Fruit fly (Drosophila melanogaster) whole organism, embryonic: ENCODE measurements around the gene kairos.

Source experiments
- Asciz ChIP-seq: fragments of 200-800 bp; sonication (Bioruptor generic); optimal IDR thresholded peaks from 2 replicates; lab custom pipeline; 2017; ENCODE audit warnings: missing biosample characterization, mild to moderate bottlenecking, missing genetic modification characterization, missing genetic modification reagents
- Bdp1 ChIP-seq: fragments of 200-800 bp; sonication (Bioruptor generic); optimal IDR thresholded peaks from 3 replicates; lab custom pipeline; 2016; ENCODE audit warnings: missing biosample characterization, missing genetic modification characterization
- CG13894 ChIP-seq: fragments of 200-800 bp; sonication (Bioruptor generic); optimal IDR thresholded peaks from 3 replicates; lab custom pipeline; 2018; ENCODE audit warnings: missing biosample characterization, mild to moderate bottlenecking, missing genetic modification characterization, moderate library complexity
- CG14014 ChIP-seq: fragments of 200-800 bp; sonication (Bioruptor generic); IDR thresholded peaks from 2 replicates; pipeline ENCODE4 v1.3.6; 2022; ENCODE audit warnings: missing biosample characterization, missing genetic modification characterization
- CG15073 ChIP-seq: fragments of 200-800 bp; sonication (Bioruptor generic); optimal IDR thresholded peaks from 2 replicates; lab custom pipeline; 2016; ENCODE audit warnings: missing biosample characterization, missing genetic modification characterization
- CG17359 ChIP-seq: fragments of 200-800 bp; sonication (Bioruptor generic); optimal IDR thresholded peaks from 3 replicates; lab custom pipeline; 2018; ENCODE audit warnings: missing biosample characterization, mild to moderate bottlenecking, missing genetic modification characterization, moderate library complexity
- CG18011 ChIP-seq: fragments of 200-800 bp; sonication (Bioruptor generic); optimal IDR thresholded peaks from 2 replicates; lab custom pipeline; 2017; ENCODE audit warnings: missing biosample characterization, missing genetic modification characterization, mild to moderate bottlenecking, moderate library complexity, missing genotype
- CG1832 ChIP-seq: fragments of 200-800 bp; sonication (Bioruptor generic); optimal IDR thresholded peaks from 2 replicates; lab custom pipeline; 2017; ENCODE audit warnings: missing biosample characterization, mild to moderate bottlenecking, missing genetic modification characterization, inconsistent platforms
- CG18599 ChIP-seq: fragments of 200-800 bp; sonication (Bioruptor generic); optimal IDR thresholded peaks from 3 replicates; lab custom pipeline; 2017; ENCODE audit warnings: missing biosample characterization, missing genetic modification characterization, mild to moderate bottlenecking, moderate library complexity, missing genetic modification reagents
- CG2120 ChIP-seq: fragments of 200-800 bp; sonication (Bioruptor generic); optimal IDR thresholded peaks from 3 replicates; lab custom pipeline; 2016; ENCODE audit warnings: missing biosample characterization, missing genetic modification characterization
- CG2202 ChIP-seq: fragments of 200-800 bp; sonication (Bioruptor generic); optimal IDR thresholded peaks from 2 replicates; lab custom pipeline; 2018; ENCODE audit warnings: missing biosample characterization, mild to moderate bottlenecking, missing genetic modification characterization
- CG3065 ChIP-seq: fragments of 200-800 bp; sonication (Bioruptor generic); optimal IDR thresholded peaks from 2 replicates; lab custom pipeline; 2016; ENCODE audit warnings: missing biosample characterization, missing genetic modification characterization
- CG33213 ChIP-seq: fragments of 200-800 bp; sonication (Bioruptor generic); optimal IDR thresholded peaks from 3 replicates; lab custom pipeline; 2016; ENCODE audit warnings: missing biosample characterization, missing genetic modification characterization
- CG3726 ChIP-seq: fragments of 200-800 bp; sonication (Bioruptor generic); IDR thresholded peaks from 3 replicates; pipeline ENCODE4, ENCODE4 v1.3.6; 2022; ENCODE audit warnings: missing biosample characterization, missing genetic modification characterization
- CG4328 ChIP-seq: fragments of 200-800 bp; sonication (Bioruptor generic); optimal IDR thresholded peaks from 3 replicates; lab custom pipeline; 2017; ENCODE audit warnings: missing biosample characterization, missing genetic modification reagents, missing genetic modification characterization
- CG7357 ChIP-seq: fragments of 200-800 bp; sonication (Bioruptor generic); IDR thresholded peaks from 3 replicates; pipeline ENCODE4 v1.3.6; 2022; ENCODE audit warnings: missing biosample characterization, missing genetic modification characterization
- D ChIP-seq, 2 experiments: fragments of 200-800 bp in 1 of 2; fragments of >200 bp in 1 of 2; sonication (Bioruptor generic) in 1 of 2; optimal IDR thresholded peaks; 2 replicates in 1 of 2; 3 replicates in 1 of 2; lab custom pipeline; 2017; ENCODE audit warnings: mild to moderate bottlenecking in 1 of 2, missing biosample characterization in 1 of 2, missing genetic modification characterization in 1 of 2, missing genetic modification reagents in 1 of 2
- Deaf1 ChIP-seq: fragments of 200-800 bp; optimal IDR thresholded peaks from 3 replicates; lab custom pipeline; 2019; ENCODE audit warnings: missing biosample characterization, mild to moderate bottlenecking, missing genetic modification characterization, moderate library complexity
- Ets97D ChIP-seq: fragments of 200-800 bp; sonication (Bioruptor generic); optimal IDR thresholded peaks from 3 replicates; lab custom pipeline; 2016; ENCODE audit warnings: missing biosample characterization, missing genetic modification characterization
- Hey ChIP-seq: fragments of 200-800 bp; sonication (Bioruptor generic); optimal IDR thresholded peaks from 3 replicates; lab custom pipeline; 2018; ENCODE audit warnings: missing biosample characterization, mild to moderate bottlenecking, missing genetic modification characterization
- Mes4 ChIP-seq: fragments of 200-800 bp; sonication (Bioruptor generic); optimal IDR thresholded peaks from 2 replicates; lab custom pipeline; 2016; ENCODE audit warnings: missing biosample characterization, missing genetic modification characterization
- Myb ChIP-seq: fragments of 200-800 bp; sonication (Bioruptor generic); optimal IDR thresholded peaks from 2 replicates; lab custom pipeline; 2016; ENCODE audit warnings: missing biosample characterization, missing genetic modification characterization
- Nf-YA ChIP-seq: fragments of 200-800 bp; sonication (Bioruptor generic); IDR thresholded peaks from 2 replicates; pipeline ENCODE4 v1.3.6; 2022; ENCODE audit warnings: missing biosample characterization, missing genetic modification characterization
- Nf-YB ChIP-seq: fragments of 200-800 bp; sonication (Bioruptor generic); optimal IDR thresholded peaks from 3 replicates; lab custom pipeline; 2019; ENCODE audit warnings: missing biosample characterization, mild to moderate bottlenecking, missing genetic modification characterization, moderate library complexity
- Nf-YC ChIP-seq: fragments of 200-800 bp; optimal IDR thresholded peaks from 3 replicates; lab custom pipeline; 2019; ENCODE audit warnings: missing biosample characterization, mild to moderate bottlenecking, missing genetic modification characterization, moderate library complexity
- Poxn ChIP-seq: fragments of 200-800 bp; sonication (Bioruptor generic); IDR thresholded peaks from 2 replicates; pipeline ENCODE4 v1.3.6; 2022; ENCODE audit warnings: missing biosample characterization, missing genetic modification characterization
- Rfx ChIP-seq: fragments of 200-800 bp; sonication (Bioruptor generic); IDR thresholded peaks from 2 replicates; pipeline ENCODE4 v1.3.6; 2022; ENCODE audit warnings: missing biosample characterization, missing genetic modification characterization
- Sin3A ChIP-seq: fragments of >200 bp; optimal IDR thresholded peaks from 2 replicates; lab custom pipeline; 2018
- bcd ChIP-seq: fragments of 200-800 bp; sonication (Bioruptor generic); optimal IDR thresholded peaks from 2 replicates; lab custom pipeline; 2017; ENCODE audit warnings: missing biosample characterization, mild to moderate bottlenecking, missing genetic modification characterization
- cas ChIP-seq: fragments of 200-800 bp; sonication (Bioruptor generic); IDR thresholded peaks from 2 replicates; pipeline ENCODE4 v1.3.6; 2022; ENCODE audit warnings: missing biosample characterization, missing genetic modification characterization
- cg ChIP-seq: fragments of 200-800 bp; sonication (Bioruptor generic); optimal IDR thresholded peaks from 3 replicates; lab custom pipeline; 2019; ENCODE audit warnings: missing biosample characterization, mild to moderate bottlenecking, missing genetic modification characterization, moderate library complexity
- crc ChIP-seq: fragments of 200-800 bp; sonication (Bioruptor generic); optimal IDR thresholded peaks from 2 replicates; lab custom pipeline; 2016; ENCODE audit warnings: missing biosample characterization, missing genetic modification characterization
- dysf ChIP-seq: fragments of 200-800 bp; sonication (Bioruptor generic); IDR thresholded peaks from 3 replicates; pipeline ENCODE4 v1.3.6; 2022; ENCODE audit warnings: missing biosample characterization, missing genetic modification characterization
- en ChIP-seq: fragments of 200-800 bp; sonication (Bioruptor generic); optimal IDR thresholded peaks from 2 replicates; lab custom pipeline; 2016; ENCODE audit warnings: missing biosample characterization, missing genetic modification characterization
- fd3F ChIP-seq: fragments of 200-800 bp; sonication (Bioruptor generic); optimal IDR thresholded peaks from 2 replicates; lab custom pipeline; 2018; ENCODE audit warnings: missing biosample characterization, mild to moderate bottlenecking, missing genetic modification characterization, moderate library complexity
- fu2 ChIP-seq: fragments of 200-800 bp; sonication (Bioruptor generic); optimal IDR thresholded peaks from 2 replicates; lab custom pipeline; 2016; ENCODE audit warnings: missing biosample characterization, missing genetic modification characterization
- grn ChIP-seq: fragments of 200-800 bp; sonication (Bioruptor generic); optimal IDR thresholded peaks from 3 replicates; lab custom pipeline; 2017; ENCODE audit warnings: missing biosample characterization, missing genetic modification characterization
- jumu ChIP-seq: fragments of 200-800 bp; sonication (Bioruptor generic); optimal IDR thresholded peaks from 3 replicates; lab custom pipeline; 2016; ENCODE audit warnings: missing biosample characterization, missing genetic modification characterization
- kni ChIP-seq: fragments of 200-800 bp; sonication (Bioruptor generic); optimal IDR thresholded peaks from 3 replicates; lab custom pipeline; 2017; ENCODE audit warnings: mild to moderate bottlenecking, missing biosample characterization, missing genetic modification reagents, missing genetic modification characterization
- maf-S ChIP-seq: fragments of 200-800 bp; sonication (Bioruptor generic); optimal IDR thresholded peaks from 2 replicates; lab custom pipeline; 2016; ENCODE audit warnings: missing biosample characterization, missing genetic modification characterization
- nmo ChIP-seq: fragments of 200-800 bp; sonication (Bioruptor generic); optimal IDR thresholded peaks from 2 replicates; lab custom pipeline; 2018; ENCODE audit warnings: missing biosample characterization, mild to moderate bottlenecking, missing genetic modification characterization, moderate library complexity
- nom ChIP-seq: fragments of 200-800 bp; sonication (Bioruptor generic); optimal IDR thresholded peaks from 2 replicates; lab custom pipeline; 2017; ENCODE audit warnings: missing biosample characterization, missing genetic modification characterization, mild to moderate bottlenecking, moderate library complexity, missing genetic modification reagents
- peb ChIP-seq: fragments of 200-800 bp; sonication (Bioruptor generic); IDR thresholded peaks from 2 replicates; pipeline ENCODE4 v1.3.6; 2022; ENCODE audit warnings: missing biosample characterization, missing genetic modification characterization
- psq ChIP-seq: fragments of 200-800 bp; sonication (Bioruptor generic); optimal IDR thresholded peaks from 2 replicates; lab custom pipeline; 2017; ENCODE audit warnings: missing biosample characterization, missing genetic modification characterization
- run ChIP-seq: fragments of 200-800 bp; sonication (Bioruptor generic); optimal IDR thresholded peaks from 3 replicates; lab custom pipeline; 2018; ENCODE audit warnings: missing biosample characterization, mild to moderate bottlenecking, missing genetic modification characterization
- schlank ChIP-seq: fragments of 200-800 bp; sonication (Bioruptor generic); optimal IDR thresholded peaks from 2 replicates; lab custom pipeline; 2018; ENCODE audit warnings: missing biosample characterization, mild to moderate bottlenecking, missing genetic modification characterization
- scrt ChIP-seq: fragments of 200-800 bp; sonication (Bioruptor generic); optimal IDR thresholded peaks from 2 replicates; lab custom pipeline; 2018; ENCODE audit warnings: missing biosample characterization, mild to moderate bottlenecking, missing genetic modification characterization, moderate library complexity
- sqz ChIP-seq: fragments of 200-800 bp; sonication (Bioruptor generic); optimal IDR thresholded peaks from 3 replicates; lab custom pipeline; 2018; ENCODE audit warnings: missing biosample characterization, mild to moderate bottlenecking, missing genetic modification characterization
- twi ChIP-seq: fragments of 200-800 bp; optimal IDR thresholded peaks from 2 replicates; lab custom pipeline; 2019; ENCODE audit warnings: missing biosample characterization, mild to moderate bottlenecking, missing genetic modification characterization, moderate library complexity
- usp ChIP-seq: fragments of >200 bp; optimal IDR thresholded peaks from 2 replicates; lab custom pipeline; 2017; ENCODE audit warnings: missing biosample characterization, missing genetic modification characterization
- zen ChIP-seq: fragments of 200-800 bp; sonication (Bioruptor generic); optimal IDR thresholded peaks from 3 replicates; lab custom pipeline; 2018; ENCODE audit warnings: missing biosample characterization, mild to moderate bottlenecking, missing genetic modification characterization, moderate library complexity
- zen2 ChIP-seq: fragments of 200-800 bp; sonication (Bioruptor generic); IDR thresholded peaks from 3 replicates; pipeline ENCODE4 v1.3.6; 2022; ENCODE audit warnings: missing biosample characterization, missing genetic modification characterization; ENCODE audit not compliant: partially characterized antibody

The kairos gene

DNA sequence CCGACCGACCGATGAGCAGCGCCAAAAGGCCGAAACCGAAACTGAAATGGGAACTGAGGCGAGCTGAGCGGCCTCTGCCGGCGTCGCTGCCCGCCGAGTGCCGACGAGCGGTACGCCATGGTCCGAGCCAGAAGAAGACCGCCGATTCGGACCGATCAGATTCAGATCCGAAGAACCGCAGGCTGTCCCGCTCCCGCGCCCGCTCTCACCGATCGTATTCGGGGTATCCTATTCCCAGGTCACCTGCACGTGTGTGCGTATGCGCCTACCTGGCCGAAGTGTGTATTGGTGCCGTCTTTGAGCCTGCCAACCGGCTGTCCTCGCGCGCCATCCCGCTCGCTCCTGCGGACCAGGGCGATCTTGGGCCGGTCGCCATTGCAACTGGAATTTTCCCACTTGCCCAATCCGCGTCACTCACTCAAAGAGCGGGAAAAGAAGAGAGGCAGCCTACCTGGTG is 46.7 kb downstream of the kairos start, which contains the start of gene upd1 (continued):
- TF ChIP-seq maf-S (GFP tag; lab: Kevin White, UChicago): no peak
- no peak for TF ChIP-seq nom (GFP tag; lab: Kevin White, UChicago)
- no peak for TF ChIP-seq psq (GFP tag; lab: Kevin White, UChicago)
- peak; percentile 97 for TF ChIP-seq Nf-YB (GFP tag; lab: Kevin White, UChicago)
- TF ChIP-seq Nf-YC (tag; lab: Kevin White, UChicago): peak; percentile 93
- TF ChIP-seq CG15073 (GFP tag; lab: Kevin White, UChicago): no peak
- peak; percentile 91 for TF ChIP-seq Deaf1 (tag; lab: Kevin White, UChicago)
- TF ChIP-seq fd3F (GFP tag; lab: Kevin White, UChicago): no peak
- no peak for TF ChIP-seq CG14014 (GFP tag; lab: Robert Waterston, UW)
- no peak for TF ChIP-seq cas (GFP tag; lab: Robert Waterston, UW)
- no peak for TF ChIP-seq Myb (GFP tag; lab: Kevin White, UChicago)
- no peak for TF ChIP-seq run (tag; lab: Kevin White, UChicago)
- TF ChIP-seq bcd: no peak
- TF ChIP-seq CG17359 (tag; lab: Kevin White, UChicago): no peak
- no peak for TF ChIP-seq Mes4 (GFP tag; lab: Kevin White, UChicago)
- no peak for TF ChIP-seq Nf-YA (GFP tag; lab: Robert Waterston, UW)
- peak; percentile 15 for TF ChIP-seq D (optimal IDR thresholded peaks at IDR 0.05; lab: Kevin White, UChicago)
- TF ChIP-seq D (GFP tag; optimal IDR thresholded peaks at IDR 0.05; lab: Kevin White, UChicago): no peak
- no peak for TF ChIP-seq Poxn (GFP tag; lab: Robert Waterston, UW)
- no peak for TF ChIP-seq Asciz (GFP tag; lab: Kevin White, UChicago)
- no peak for TF ChIP-seq sqz
- TF ChIP-seq Rfx (GFP tag; lab: Robert Waterston, UW): no peak
- TF ChIP-seq CG7357 (GFP tag; lab: Robert Waterston, UW): no peak
- no peak for TF ChIP-seq CG2120 (GFP tag; lab: Kevin White, UChicago)
- TF ChIP-seq Sin3A: no peak
- TF ChIP-seq CG3065 (GFP tag; lab: Kevin White, UChicago): no peak
- no peak for TF ChIP-seq dysf (GFP tag; lab: Robert Waterston, UW)
- no peak for TF ChIP-seq CG13894 (tag; lab: Kevin White, UChicago)
- no peak for TF ChIP-seq jumu (GFP tag; lab: Kevin White, UChicago)
- no peak for TF ChIP-seq zen (tag; lab: Kevin White, UChicago)
- no peak for TF ChIP-seq CG18599
- TF ChIP-seq grn: no peak
- TF ChIP-seq CG33213 (GFP tag; lab: Kevin White, UChicago): no peak
- TF ChIP-seq zen2 (GFP tag; lab: Robert Waterston, UW): no peak
- TF ChIP-seq fu2 (GFP tag; lab: Kevin White, UChicago): no peak
- TF ChIP-seq CG18011 (GFP tag; lab: Kevin White, UChicago): no peak
- no peak for TF ChIP-seq Hey (tag; lab: Kevin White, UChicago)
- TF ChIP-seq CG3726: no peak
- TF ChIP-seq nmo: no peak
- no peak for TF ChIP-seq CG4328 (GFP tag; lab: Kevin White, UChicago)
- no peak for TF ChIP-seq twi (tag; lab: Kevin White, UChicago)
- TF ChIP-seq en (GFP tag; lab: Kevin White, UChicago): no peak
- peak; percentile 79 for TF ChIP-seq cg (GFP tag; lab: Kevin White, UChicago)
- peak; percentile 71 for TF ChIP-seq CG1832
- TF ChIP-seq crc (GFP tag; lab: Kevin White, UChicago): no peak
- TF ChIP-seq schlank (tag; lab: Kevin White, UChicago): no peak
- TF ChIP-seq peb (GFP tag; lab: Robert Waterston, UW): no peak
- no peak for TF ChIP-seq usp
- TF ChIP-seq kni: peak; percentile 59
- TF ChIP-seq scrt (GFP tag; lab: Kevin White, UChicago): no peak
- no peak for TF ChIP-seq Ets97D (GFP tag; lab: Kevin White, UChicago)
- TF ChIP-seq CG2202 (tag; lab: Kevin White, UChicago): no peak
- no peak for TF ChIP-seq Bdp1
